Fruit fly (Drosophila melanogaster) whole organism, embryonic: Measurements from ENCODE around the gene drpr.

Experiments
- ATbp ChIP-seq: fragments of 200-800 bp; sonication (Bioruptor generic); optimal IDR thresholded peaks from 2 replicates; lab custom pipeline; 2017; ENCODE audit warnings: missing biosample characterization, mild to moderate bottlenecking, missing genetic modification characterization, missing genetic modification reagents
- Atf6 ChIP-seq: fragments of 200-800 bp; sonication (Bioruptor generic); IDR thresholded peaks from 2 replicates; pipeline ENCODE4 v1.3.6; 2022; ENCODE audit warnings: missing biosample characterization, missing genetic modification characterization
- Bgb ChIP-seq: fragments of 200-800 bp; sonication (Bioruptor generic); IDR thresholded peaks from 2 replicates; pipeline ENCODE4 v1.3.6; 2022; ENCODE audit warnings: missing biosample characterization, missing genetic modification characterization; ENCODE audit not compliant: partially characterized antibody
- CG10274 ChIP-seq: fragments of 200-800 bp; sonication (Bioruptor generic); optimal IDR thresholded peaks from 3 replicates; lab custom pipeline; 2017; ENCODE audit warnings: missing biosample characterization, mild to moderate bottlenecking, missing genetic modification characterization
- CG10321 ChIP-seq: fragments of 200-800 bp; sonication (Bioruptor generic); IDR thresholded peaks from 2 replicates; pipeline ENCODE4 v1.3.6; 2022; ENCODE audit warnings: missing biosample characterization, missing genetic modification characterization
- CG11085 ChIP-seq: fragments of 200-800 bp; sonication (Bioruptor generic); IDR thresholded peaks from 2 replicates; pipeline ENCODE4 v1.3.6; 2022; ENCODE audit warnings: missing biosample characterization, missing genetic modification characterization
- CG11695 ChIP-seq: fragments of 200-800 bp; sonication (Bioruptor generic); IDR thresholded peaks from 3 replicates; pipeline ENCODE4 v1.3.6; 2022; ENCODE audit warnings: missing biosample characterization, missing genetic modification characterization
- CG13775 ChIP-seq: fragments of 200-800 bp; sonication (Bioruptor generic); optimal IDR thresholded peaks from 3 replicates; lab custom pipeline; 2017; ENCODE audit warnings: missing biosample characterization, mild to moderate bottlenecking, missing genetic modification characterization
- CG16779 ChIP-seq: fragments of 200-800 bp; sonication (Bioruptor generic); IDR thresholded peaks from 2 replicates; pipeline ENCODE4 v1.3.6; 2022; ENCODE audit warnings: missing biosample characterization, missing genetic modification characterization
- CG31441 ChIP-seq: fragments of 200-800 bp; sonication (Bioruptor generic); IDR thresholded peaks from 2 replicates; pipeline ENCODE4 v1.3.6; 2022; ENCODE audit warnings: missing biosample characterization, missing genetic modification characterization
- CG4360 ChIP-seq: fragments of 200-800 bp; sonication (Bioruptor generic); IDR thresholded peaks from 2 replicates; pipeline ENCODE4 v1.3.6; 2022; ENCODE audit warnings: missing biosample characterization, missing genetic modification characterization
- CG4854 ChIP-seq: fragments of 200-800 bp; sonication (Bioruptor generic); optimal IDR thresholded peaks from 2 replicates; lab custom pipeline; 2016; ENCODE audit warnings: missing biosample characterization, missing genetic modification characterization, inconsistent platforms
- CG6683 ChIP-seq: fragments of 200-800 bp; sonication (Bioruptor generic); optimal IDR thresholded peaks from 2 replicates; lab custom pipeline; 2017; ENCODE audit warnings: missing biosample characterization, mild to moderate bottlenecking, missing genetic modification characterization, missing genetic modification reagents
- CG6689 ChIP-seq: fragments of 200-800 bp; sonication (Bioruptor generic); IDR thresholded peaks from 2 replicates; pipeline ENCODE4 v1.3.6; 2022; ENCODE audit warnings: missing biosample characterization, missing genetic modification characterization
- CG7963 ChIP-seq: fragments of 200-800 bp; sonication (Bioruptor generic); IDR thresholded peaks from 3 replicates; pipeline ENCODE4 v1.3.6; 2022; ENCODE audit warnings: missing biosample characterization, missing genetic modification characterization; ENCODE audit not compliant: partially characterized antibody
- CG7987 ChIP-seq: fragments of 200-800 bp; sonication (Bioruptor generic); optimal IDR thresholded peaks from 2 replicates; lab custom pipeline; 2018; ENCODE audit warnings: missing biosample characterization, mild to moderate bottlenecking, missing genetic modification characterization, moderate library complexity
- CG8478 ChIP-seq: fragments of >200 bp; optimal IDR thresholded peaks from 2 replicates; lab custom pipeline; 2018
- CG8944 ChIP-seq: fragments of 200-800 bp; sonication (Bioruptor generic); optimal IDR thresholded peaks from 3 replicates; lab custom pipeline; 2016; ENCODE audit warnings: missing biosample characterization, missing genetic modification characterization
- CG9876 ChIP-seq: fragments of 200-800 bp; sonication (Bioruptor generic); optimal IDR thresholded peaks from 2 replicates; lab custom pipeline; 2016; ENCODE audit warnings: missing biosample characterization, missing genetic modification characterization
- CTCF ChIP-seq: fragments of 200-800 bp; sonication (Bioruptor generic); optimal IDR thresholded peaks from 2 replicates; lab custom pipeline; 2017; ENCODE audit warnings: missing biosample characterization, mild to moderate bottlenecking, missing genetic modification characterization, moderate library complexity
- Dbx ChIP-seq: fragments of 200-800 bp; sonication (Bioruptor generic); IDR thresholded peaks from 3 replicates; pipeline ENCODE4 v1.3.6; 2022; ENCODE audit warnings: missing biosample characterization, missing genetic modification characterization
- Dip2 ChIP-seq: fragments of 200-800 bp; sonication (Bioruptor generic); IDR thresholded peaks from 2 replicates; pipeline ENCODE4 v1.3.6; 2022; ENCODE audit warnings: missing biosample characterization, missing genetic modification characterization
- Doc2 ChIP-seq: fragments of 200-800 bp; sonication (Bioruptor generic); IDR thresholded peaks from 2 replicates; pipeline ENCODE4 v1.3.6; 2022; ENCODE audit warnings: missing biosample characterization, missing genetic modification characterization
- Gug ChIP-seq: fragments of 200-800 bp; sonication (Bioruptor generic); IDR thresholded peaks from 4 replicates; pipeline ENCODE4 v1.3.6; 2022; ENCODE audit warnings: missing biosample characterization, missing genetic modification characterization
- HHEX ChIP-seq: fragments of 200-800 bp; sonication (Bioruptor generic); optimal IDR thresholded peaks from 3 replicates; lab custom pipeline; 2017; ENCODE audit warnings: missing biosample characterization, mild to moderate bottlenecking, missing genetic modification characterization, missing genetic modification reagents
- Hand ChIP-seq: fragments of 200-800 bp; sonication (Bioruptor generic); optimal IDR thresholded peaks from 2 replicates; lab custom pipeline; 2017; ENCODE audit warnings: mild to moderate bottlenecking, missing biosample characterization, missing genetic modification reagents, missing genetic modification characterization
- HmgD ChIP-seq: fragments of 200-800 bp; sonication (Bioruptor generic); optimal IDR thresholded peaks from 3 replicates; lab custom pipeline; 2016; ENCODE audit warnings: missing biosample characterization, missing genetic modification characterization
- Hr51 ChIP-seq, 2 experiments: fragments of 200-800 bp; sonication (Bioruptor generic); optimal IDR thresholded peaks; 2 replicates in 1 of 2; 3 replicates in 1 of 2; lab custom pipeline; 2016 to 2018; ENCODE audit warnings: missing biosample characterization in 2 of 2, missing genetic modification characterization in 2 of 2, mild to moderate bottlenecking in 1 of 2, moderate library complexity in 1 of 2
- Neu2 ChIP-seq: fragments of 200-800 bp; sonication (Bioruptor generic); optimal IDR thresholded peaks from 3 replicates; lab custom pipeline; 2016; ENCODE audit warnings: missing biosample characterization, missing genetic modification characterization, borderline replicate concordance
- NfI ChIP-seq: fragments of 200-800 bp; sonication (Bioruptor generic); optimal IDR thresholded peaks from 3 replicates; lab custom pipeline; 2018; ENCODE audit warnings: missing biosample characterization, mild to moderate bottlenecking, missing genetic modification characterization, moderate library complexity
- Ptx1 ChIP-seq: fragments of 200-800 bp; sonication (Bioruptor generic); IDR thresholded peaks from 2 replicates; pipeline ENCODE4 v1.3.6; 2022; ENCODE audit warnings: missing biosample characterization, missing genetic modification characterization
- Taf1 ChIP-seq: fragments of 200-800 bp; sonication (Bioruptor generic); IDR thresholded peaks from 2 replicates; pipeline ENCODE4 v1.3.6; 2022; ENCODE audit warnings: missing biosample characterization, missing genetic modification characterization
- ara ChIP-seq: fragments of 200-800 bp; sonication (Bioruptor generic); IDR thresholded peaks from 2 replicates; pipeline ENCODE4 v1.3.6; 2022; ENCODE audit warnings: missing biosample characterization, missing genetic modification characterization
- bsh ChIP-seq, 2 experiments: fragments of 200-800 bp; sonication (Bioruptor generic); optimal IDR thresholded peaks; 2 replicates each; lab custom pipeline; 2017 to 2018; ENCODE audit warnings: mild to moderate bottlenecking in 2 of 2, missing biosample characterization in 2 of 2, missing genetic modification characterization in 2 of 2, moderate library complexity in 1 of 2
- croc ChIP-seq: fragments of 200-800 bp; sonication (Bioruptor generic); conservative IDR thresholded peaks from 3 replicates; pipeline ENCODE4 v1.3.6; 2022; ENCODE audit warnings: missing biosample characterization, missing genetic modification characterization
- cwo ChIP-seq: fragments of 200-800 bp; sonication (Bioruptor generic); optimal IDR thresholded peaks from 3 replicates; lab custom pipeline; 2017; ENCODE audit warnings: missing biosample characterization, missing genetic modification characterization, mild to moderate bottlenecking, moderate library complexity, missing genetic modification reagents
- da ChIP-seq: fragments of 200-800 bp; sonication (Bioruptor generic); optimal IDR thresholded peaks from 2 replicates; lab custom pipeline; 2016; ENCODE audit warnings: missing biosample characterization, missing genetic modification characterization
- dan ChIP-seq: fragments of 200-800 bp; sonication (Bioruptor generic); IDR thresholded peaks from 2 replicates; pipeline ENCODE4 v1.3.6; 2022; ENCODE audit warnings: missing biosample characterization, missing genetic modification characterization
- ham ChIP-seq: fragments of 200-800 bp; sonication (Bioruptor generic); IDR thresholded peaks from 2 replicates; pipeline ENCODE4 v1.3.6; 2022; ENCODE audit warnings: missing biosample characterization, missing genetic modification characterization
- inv ChIP-seq: fragments of 200-800 bp; sonication (Bioruptor generic); IDR thresholded peaks from 2 replicates; pipeline ENCODE4 v1.3.6; 2022; ENCODE audit warnings: missing biosample characterization, missing genetic modification characterization; ENCODE audit not compliant: partially characterized antibody
- lmd ChIP-seq: fragments of 200-800 bp; sonication (Bioruptor generic); IDR thresholded peaks from 2 replicates; pipeline ENCODE4 v1.3.6; 2022; ENCODE audit warnings: missing biosample characterization, missing genetic modification characterization
- mirr ChIP-seq: fragments of 200-800 bp; sonication (Bioruptor generic); optimal IDR thresholded peaks from 3 replicates; lab custom pipeline; 2018; ENCODE audit warnings: missing biosample characterization, mild to moderate bottlenecking, missing genetic modification characterization
- nmo ChIP-seq: fragments of 200-800 bp; sonication (Bioruptor generic); optimal IDR thresholded peaks from 2 replicates; lab custom pipeline; 2018; ENCODE audit warnings: missing biosample characterization, mild to moderate bottlenecking, missing genetic modification characterization, moderate library complexity
- org-1 ChIP-seq: fragments of 200-800 bp; sonication (Bioruptor generic); optimal IDR thresholded peaks from 2 replicates; lab custom pipeline; 2017; ENCODE audit warnings: missing biosample characterization, missing genetic modification characterization
- pfk ChIP-seq: fragments of 200-800 bp; sonication (Bioruptor generic); optimal IDR thresholded peaks from 2 replicates; lab custom pipeline; 2018; ENCODE audit warnings: missing biosample characterization, mild to moderate bottlenecking, missing genetic modification characterization, moderate library complexity
- sd ChIP-seq: fragments of 200-800 bp; sonication (Bioruptor generic); optimal IDR thresholded peaks from 3 replicates; lab custom pipeline; 2018; ENCODE audit warnings: missing biosample characterization, mild to moderate bottlenecking, missing genetic modification characterization, moderate library complexity
- tap ChIP-seq: fragments of 200-800 bp; optimal IDR thresholded peaks from 3 replicates; lab custom pipeline; 2019; ENCODE audit warnings: missing biosample characterization, mild to moderate bottlenecking, missing genetic modification characterization, moderate library complexity
- ttk ChIP-seq: fragments of 200-800 bp; sonication (Bioruptor generic); IDR thresholded peaks from 2 replicates; pipeline ENCODE4 v2.1.2; 2022; ENCODE audit warnings: missing biosample characterization, missing genetic modification characterization
- zf30C ChIP-seq: fragments of 200-800 bp; sonication (Bioruptor generic); optimal IDR thresholded peaks from 3 replicates; lab custom pipeline; 2018; ENCODE audit warnings: missing biosample characterization, mild to moderate bottlenecking, missing genetic modification characterization

The drpr gene

DNA sequence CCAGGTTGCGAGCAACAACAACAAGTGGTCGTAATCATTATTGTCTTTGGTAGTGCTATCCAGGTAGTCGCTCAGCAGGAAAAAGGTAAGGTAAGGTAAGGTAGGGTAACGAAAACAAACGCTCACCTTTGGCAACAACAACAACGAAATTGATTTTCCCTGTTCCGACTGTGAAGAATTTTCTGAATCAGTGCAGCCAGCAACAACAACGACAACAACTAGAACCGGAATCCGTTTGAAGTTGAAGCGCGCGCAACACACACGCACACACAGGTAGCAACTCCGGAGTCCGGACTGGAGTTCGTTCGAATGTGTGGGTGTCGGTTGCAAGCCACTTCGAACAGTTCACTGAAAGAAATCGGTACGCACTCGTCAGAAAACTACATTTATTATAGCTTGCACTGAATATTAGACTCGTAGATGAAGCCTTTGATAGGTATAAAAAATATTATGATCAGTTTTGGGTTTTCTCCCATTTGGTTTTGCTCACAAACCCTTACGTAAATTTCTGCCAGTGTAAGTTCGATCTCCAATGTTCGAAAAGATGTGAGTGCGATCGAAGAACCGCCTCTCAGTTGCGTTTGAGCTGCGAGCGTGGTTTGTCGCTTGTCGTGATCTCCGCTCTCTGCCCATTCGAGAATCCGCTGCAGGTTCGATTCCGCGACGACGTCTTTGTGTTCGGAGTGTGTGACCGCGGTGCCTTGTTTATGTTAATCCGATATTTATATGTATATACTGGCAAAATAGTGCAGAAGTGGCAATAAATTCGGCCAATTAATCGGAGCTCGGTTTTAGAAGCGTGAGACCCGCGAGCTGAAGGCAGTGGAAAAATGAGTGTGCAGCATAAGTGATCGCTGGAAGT, 15.7 kb upstream of the drpr start, which contains the start of gene CG13921 (continued):
- TF ChIP-seq zf30C (GFP tag; lab: Kevin White, UChicago) (peak; percentile 100), CG6683 (GFP tag; lab: Kevin White, UChicago) (peak; percentile 94), ara (GFP tag; lab: Robert Waterston, UW) (peak; percentile 100), inv (GFP tag; lab: Robert Waterston, UW) (no peak), org-1 (GFP tag; lab: Kevin White, UChicago) (peak; percentile 99), ttk (peak; percentile 99), cwo (GFP tag; lab: Kevin White, UChicago) (peak; percentile 95), CTCF (GFP tag; lab: Kevin White, UChicago) (peak; percentile 72), CG10321 (GFP tag; lab: Robert Waterston, UW) (peak; percentile 83), Taf1 (GFP tag; lab: Robert Waterston, UW) (peak; percentile 98), Gug (GFP tag; lab: Robert Waterston, UW) (peak; percentile 99), croc (peak; percentile 98), CG31441 (GFP tag; lab: Robert Waterston, UW) (peak; percentile 96), CG7963 (GFP tag; lab: Robert Waterston, UW) (no peak), CG11695 (GFP tag; lab: Robert Waterston, UW) (peak; percentile 99), lmd (GFP tag; lab: Robert Waterston, UW) (peak; percentile 99), CG8944 (GFP tag; lab: Kevin White, UChicago) (peak; percentile 99), CG16779 (GFP tag; lab: Robert Waterston, UW) (peak; percentile 97), HHEX (GFP tag; lab: Kevin White, UChicago) (peak; percentile 99), CG7987 (GFP tag; lab: Kevin White, UChicago) (peak; percentile 98), HmgD (peak; percentile 96), CG13775 (peak; percentile 99), Neu2 (GFP tag; lab: Kevin White, UChicago) (peak; percentile 99), sd (tag; lab: Kevin White, UChicago) (peak; percentile 91), bsh (GFP tag; optimal IDR thresholded peaks at IDR 0.05; lab: Kevin White, UChicago) (peak; percentile 98 to 99), Ptx1 (peak; percentile 95), ATbp (peak; percentile 99), CG10274 (peak; percentile 95), Dip2 (peak; percentile 79), dan (GFP tag; lab: Robert Waterston, UW) (peak; percentile 99), Bgb (no peak), CG11085 (peak; percentile 98), CG4360 (peak; percentile 98), Doc2 (GFP tag; lab: Robert Waterston, UW) (peak; percentile 95), tap (tag; lab: Kevin White, UChicago) (peak; percentile 98), CG6689 (GFP tag; lab: Robert Waterston, UW) (peak; percentile 99), Atf6 (peak; percentile 98), CG8478 (lab: Kevin White, UChicago) (no peak), Dbx (peak; percentile 99), CG9876 (GFP tag; lab: Kevin White, UChicago) (peak; percentile 97), Hand (peak; percentile 87), Hr51 (GFP tag; optimal IDR thresholded peaks at IDR 0.05; lab: Kevin White, UChicago) (peak; percentile 97 to 99), pfk (GFP tag; lab: Kevin White, UChicago) (peak; percentile 59), nmo (GFP tag; lab: Kevin White, UChicago) (peak; percentile 99), da (GFP tag; lab: Kevin White, UChicago) (peak; percentile 97), CG4854 (GFP tag; lab: Kevin White, UChicago) (peak; percentile 99), mirr (peak; percentile 89), NfI (GFP tag; lab: Kevin White, UChicago) (peak; percentile 98), ham (peak; percentile 96)
